Comparison of ENCODE assay signal across 1 fruit fly cellular context in the genomic region with DNA sequence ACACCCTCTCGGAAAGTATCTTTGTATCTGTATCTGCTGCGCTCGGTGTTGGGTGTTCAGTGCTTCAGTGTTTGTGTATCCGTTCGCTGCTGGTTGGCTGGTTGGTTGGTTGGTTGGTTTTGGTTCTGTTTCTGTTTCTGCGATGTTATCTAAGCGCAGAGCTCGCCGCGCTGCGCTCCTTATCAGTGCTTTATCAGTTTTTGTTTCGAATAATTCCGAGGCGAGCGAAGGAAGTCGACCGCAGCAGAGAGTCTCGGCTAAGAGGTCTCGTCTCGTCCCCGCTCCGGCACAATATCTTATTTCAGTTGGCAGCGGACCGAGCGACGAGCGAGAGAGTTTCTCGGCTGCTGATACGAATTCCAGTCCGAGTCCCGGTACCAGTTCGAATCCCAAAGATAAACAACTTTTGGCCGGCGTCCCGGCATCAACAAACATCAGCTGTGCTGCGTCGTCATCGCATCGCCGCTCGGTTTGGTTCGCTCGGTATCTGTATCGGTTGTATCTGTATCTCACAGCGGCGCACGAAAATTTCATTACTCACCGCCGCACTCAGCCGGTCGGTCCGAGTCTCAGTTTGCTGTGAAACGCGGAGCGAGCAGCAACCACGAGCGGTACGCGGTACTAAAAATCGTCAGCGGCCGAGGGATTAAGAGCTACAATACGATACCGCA.
TF ChIP-seq lines count a peak whose summit lies in the region.

No protein-coding gene starts in this region.

TF ChIP-seq in whole organism, embryonic, 481 proteins besides CTCF, POLR2A, EP300 and RAD21 (continued from another document):
- TF ChIP-seq ab (GFP tag; optimal IDR thresholded peaks at IDR 0.05; lab: Kevin White, UChicago) (no peak), CG1647 (GFP tag; optimal IDR thresholded peaks at IDR 0.05; lab: Kevin White, UChicago) (no peak), CG14965 (GFP tag; optimal IDR thresholded peaks at IDR 0.05; lab: Kevin White, UChicago; ENCODE audit: borderline replicate concordance) (no peak), Ssrp (tag; optimal IDR thresholded peaks at IDR 0.05; lab: Kevin White, UChicago) (no peak), Taf1 (GFP tag; IDR thresholded peaks at IDR 0.05; lab: Robert Waterston, UW) (no peak), fu2 (GFP tag; optimal IDR thresholded peaks at IDR 0.05; lab: Kevin White, UChicago) (no peak), zen2 (GFP tag; IDR thresholded peaks at IDR 0.05; lab: Robert Waterston, UW; ENCODE audit: partially characterized antibody) (peak; percentile 73), Antp (GFP tag; optimal IDR thresholded peaks at IDR 0.05; lab: Kevin White, UChicago) (peak; percentile 40), CG5245 (GFP tag; optimal IDR thresholded peaks at IDR 0.05; lab: Kevin White, UChicago) (no peak), CG32532 (GFP tag; IDR thresholded peaks at IDR 0.05; lab: Robert Waterston, UW) (0 out of 2 replicates have a peak, but pooled peaks have one; percentile 41), CG3995 (GFP tag; optimal IDR thresholded peaks at IDR 0.05; lab: Kevin White, UChicago) (no peak), CG16815 (GFP tag; optimal IDR thresholded peaks at IDR 0.05; lab: Kevin White, UChicago) (no peak), Dbx (GFP tag; IDR thresholded peaks at IDR 0.05; lab: Robert Waterston, UW) (peak; percentile 60; the same call in 2 of the 3 replicates), Chrac-16 (GFP tag; optimal IDR thresholded peaks at IDR 0.05; lab: Kevin White, UChicago) (no peak)
